Worm (Caenorhabditis elegans): ENCODE data around the gene ZK688.5.

ce11 chrIII:7900733-7901132, 9.3 kb upstream of the ZK688.5 start, which contains the start of gene best-24:
- no peak for TF ChIP-seq efl-3 (GFP tag; optimal IDR thresholded peaks at IDR 0.05)
- TF ChIP-seq fos-1 (tag; optimal IDR thresholded peaks at IDR 0.05): no peak
- TF ChIP-seq nhr-47 (tag; optimal IDR thresholded peaks at IDR 0.05): no peak
- TF ChIP-seq nhr-84 (tag; optimal IDR thresholded peaks at IDR 0.05): no peak
- no peak for TF ChIP-seq egl-27 (tag; optimal IDR thresholded peaks at IDR 0.05)
- TF ChIP-seq fkh-10 (GFP tag; optimal IDR thresholded peaks at IDR 0.05): no peak
- no peak for TF ChIP-seq ces-1 (GFP tag; optimal IDR thresholded peaks at IDR 0.05)
- TF ChIP-seq pqm-1 (tag; optimal IDR thresholded peaks at IDR 0.05): no peak
- no peak for TF ChIP-seq rnt-1 (tag; optimal IDR thresholded peaks at IDR 0.05)
- no peak for TF ChIP-seq aly-2 (tag; optimal IDR thresholded peaks at IDR 0.05)
- TF ChIP-seq lir-3 (tag; optimal IDR thresholded peaks at IDR 0.05; ENCODE audit: poor library complexity): no peak
- TF ChIP-seq mdl-1 (tag; optimal IDR thresholded peaks at IDR 0.05): no peak
- TF ChIP-seq ztf-11 (tag; optimal IDR thresholded peaks at IDR 0.05): no peak
- no peak for TF ChIP-seq unc-98 (GFP tag; IDR thresholded peaks at IDR 0.05)

Data from whole organism, L1 larva.